Worm (Caenorhabditis elegans) whole organism, early embryonic: Measurements from ENCODE around the gene ztf-22.

Experiments used
- ama-1 ChIP-seq: fragments of 150-350 bp; optimal IDR thresholded peaks from 2 replicates; lab custom pipeline; 2014
- ceh-13 ChIP-seq: fragments of 200-800 bp; sonication (Bioruptor generic); optimal IDR thresholded peaks from 2 replicates; lab custom pipeline; 2018; ENCODE audit warnings: mild to moderate bottlenecking, missing genetic modification characterization, missing compliant biosample characterization
- ceh-36 ChIP-seq: sonication (generic microtip); optimal IDR thresholded peaks from 2 replicates; lab custom pipeline; 2016; ENCODE audit warnings: missing genetic modification characterization, inconsistent platforms, missing compliant biosample characterization
- flt-1 ChIP-seq: fragments of 200-800 bp; sonication (Bioruptor generic); IDR thresholded peaks from 2 replicates; pipeline ENCODE4 v1.3.6; 2022; ENCODE audit warnings: missing genetic modification characterization, missing compliant biosample characterization
- scrt-1 ChIP-seq: fragments of 200-800 bp; sonication (Bioruptor generic); IDR thresholded peaks from 2 replicates; pipeline ENCODE4 v1.3.6; 2022; ENCODE audit warnings: missing genetic modification characterization, missing compliant biosample characterization
- tbx-37 ChIP-seq: fragments of 200-800 bp; sonication (Bioruptor generic); conservative IDR thresholded peaks from 2 replicates; pipeline ENCODE4 v1.3.6; 2022; ENCODE audit warnings: missing genetic modification reagents, missing genetic modification characterization, missing compliant biosample characterization
- tra-4 ChIP-seq: sonication (generic microtip); optimal IDR thresholded peaks from 2 replicates; lab custom pipeline; 2017; ENCODE audit warnings: missing genetic modification characterization, missing compliant biosample characterization

- no peak for TF ChIP-seq flt-1 (GFP tag; lab: Robert Waterston, UW)
- TF ChIP-seq scrt-1, result no peak
- no peak for TF ChIP-seq ceh-13 (GFP tag; lab: Kevin White, UChicago)
- no peak for TF ChIP-seq tbx-37 (GFP tag; lab: Robert Waterston, UW)
- TF ChIP-seq ama-1 (lab: Kevin White, UChicago), result no peak
- TF ChIP-seq tra-4, result no peak
- TF ChIP-seq ceh-36 (tag; lab: Kevin White, UChicago), result no peak
These were observed 12.3 kb upstream of the ztf-22 start for ce11 chrII:13297935-13298334.
